Worm (Caenorhabditis elegans) whole organism, L4 larva: Measurements from ENCODE around the gene dpf-2.

Experiments
- D1046.2 ChIP-seq: fragments of 200-800 bp; sonication (Bioruptor generic); IDR thresholded peaks from 2 replicates; pipeline ENCODE4 v1.3.6; 2022; ENCODE audit warnings: missing genetic modification characterization, missing compliant biosample characterization
- F26F4.8 ChIP-seq: fragments of 200-800 bp; sonication (Bioruptor generic); conservative IDR thresholded peaks from 2 replicates; pipeline ENCODE4 v1.3.6; 2022; ENCODE audit warnings: missing genetic modification characterization, missing compliant biosample characterization
- F44E2.7 ChIP-seq: fragments of 200-800 bp; sonication (Bioruptor generic); IDR thresholded peaks from 2 replicates; pipeline ENCODE4 v2.1.2; 2022; ENCODE audit warnings: missing genetic modification characterization, missing compliant biosample characterization
- T26A8.4 ChIP-seq: fragments of 200-800 bp; sonication (Bioruptor generic); IDR thresholded peaks from 2 replicates; pipeline ENCODE4 v1.3.6; 2022; ENCODE audit warnings: missing genetic modification characterization, missing compliant biosample characterization
- Y105C5A.15 ChIP-seq: fragments of 200-800 bp; sonication (Bioruptor generic); IDR thresholded peaks from 2 replicates; pipeline ENCODE4 v1.3.6; 2022; ENCODE audit warnings: missing genetic modification characterization, missing compliant biosample characterization
- Y48G9A.11 ChIP-seq: fragments of 200-800 bp; sonication (Bioruptor generic); IDR thresholded peaks from 2 replicates; pipeline ENCODE4 v1.3.6; 2022; ENCODE audit warnings: missing genetic modification reagents, missing genetic modification characterization, missing compliant biosample characterization
- Y5F2A.4 ChIP-seq: fragments of 200-800 bp; sonication (Bioruptor generic); optimal IDR thresholded peaks from 2 replicates; lab custom pipeline; 2018; ENCODE audit warnings: mild to moderate bottlenecking, missing genetic modification characterization, missing compliant biosample characterization
- aha-1 ChIP-seq: fragments of 150-350 bp; peaks from one replicate; lab custom pipeline; 2014; ENCODE audit warnings: missing biosample characterization, missing genetic modification characterization
- aly-2 ChIP-seq: sonication (generic microtip); optimal IDR thresholded peaks from 2 replicates; lab custom pipeline; 2018; ENCODE audit warnings: missing biosample characterization, missing genetic modification characterization
- arid-1 ChIP-seq: fragments of 200-800 bp; sonication (Bioruptor generic); conservative IDR thresholded peaks from 2 replicates; pipeline ENCODE4 v1.3.6; 2022; ENCODE audit warnings: missing genetic modification reagents, missing genetic modification characterization, missing compliant biosample characterization
- ceh-32 ChIP-seq: sonication (generic microtip); optimal IDR thresholded peaks from 2 replicates; lab custom pipeline; 2016; ENCODE audit warnings: mild to moderate bottlenecking, missing genetic modification characterization, missing compliant biosample characterization; ENCODE audit not compliant: poor library complexity
- cey-2 ChIP-seq: sonication (generic microtip); optimal IDR thresholded peaks from 3 replicates; lab custom pipeline; 2017; ENCODE audit warnings: missing genetic modification characterization, mild to moderate bottlenecking, missing compliant biosample characterization, antibody characterized with exemption, borderline replicate concordance; ENCODE audit not compliant: insufficient read depth
- daf-12 ChIP-seq: fragments of 150-350 bp; optimal IDR thresholded peaks from 2 replicates; lab custom pipeline; 2014; ENCODE audit warnings: missing biosample characterization, missing genetic modification reagents, missing genetic modification characterization
- daf-16 ChIP-seq, 3 experiments: sonication (generic microtip); optimal IDR thresholded peaks; 2 replicates each; lab custom pipeline; 2016 to 2017; ENCODE audit warnings: missing genetic modification characterization in 3 of 3, missing genetic modification reagents in 3 of 3, mild to moderate bottlenecking in 2 of 3, missing compliant biosample characterization in 2 of 3, missing biosample characterization in 1 of 3, moderate library complexity in 1 of 3
- daf-8 ChIP-seq: fragments of 200-800 bp; sonication (Bioruptor generic); IDR thresholded peaks from 2 replicates; pipeline ENCODE4 v1.3.6; 2022; ENCODE audit warnings: missing genetic modification characterization, missing compliant biosample characterization
- dmd-9 ChIP-seq: fragments of 200-800 bp; sonication (Bioruptor generic); IDR thresholded peaks from 2 replicates; pipeline ENCODE4 v1.3.6; 2022; ENCODE audit warnings: missing genetic modification reagents, missing genetic modification characterization, missing compliant biosample characterization
- dve-1 ChIP-seq: sonication (generic microtip); optimal IDR thresholded peaks from 2 replicates; lab custom pipeline; 2017; ENCODE audit warnings: antibody characterized with exemption, mild to moderate bottlenecking, missing genetic modification characterization, missing compliant biosample characterization; ENCODE audit not compliant: insufficient read depth
- egl-27 ChIP-seq: sonication (generic microtip); optimal IDR thresholded peaks from 3 replicates; lab custom pipeline; 2017; ENCODE audit warnings: missing biosample characterization, missing genetic modification reagents, missing genetic modification characterization
- egl-43 ChIP-seq: fragments of 200-800 bp; sonication (Bioruptor generic); IDR thresholded peaks from 2 replicates; pipeline ENCODE4 v1.3.6; 2022; ENCODE audit warnings: missing genetic modification reagents, missing genetic modification characterization, missing compliant biosample characterization
- fkh-10 ChIP-seq: fragments of 150-350 bp; optimal IDR thresholded peaks from 2 replicates; lab custom pipeline; 2014; ENCODE audit warnings: missing biosample characterization, missing genetic modification reagents, missing genetic modification characterization
- fos-1 ChIP-seq: fragments of 150-350 bp; optimal IDR thresholded peaks from 2 replicates; lab custom pipeline; 2014; ENCODE audit warnings: missing biosample characterization, missing genetic modification characterization
- hif-1 ChIP-seq, 2 experiments: sonication (generic microtip); optimal IDR thresholded peaks; 2 replicates each; lab custom pipeline; 2016 to 2017; ENCODE audit warnings: missing compliant biosample characterization in 2 of 2, missing genetic modification characterization in 2 of 2, missing genetic modification reagents in 2 of 2, missing genotype in 2 of 2, mild to moderate bottlenecking in 1 of 2
- hlh-11 ChIP-seq: fragments of 200-800 bp; sonication (Bioruptor generic); optimal IDR thresholded peaks from 2 replicates; lab custom pipeline; 2018; ENCODE audit warnings: mild to moderate bottlenecking, missing genetic modification characterization, missing compliant biosample characterization
- jun-1 ChIP-seq: fragments of 150-350 bp; optimal IDR thresholded peaks from 2 replicates; lab custom pipeline; 2014; ENCODE audit warnings: missing biosample characterization, missing genetic modification reagents, missing genetic modification characterization
- lin-15B ChIP-seq: fragments of 150-350 bp; sonication (generic microtip); optimal IDR thresholded peaks from 3 replicates; lab custom pipeline; 2014; ENCODE audit warnings: missing biosample characterization, missing genetic modification characterization
- lin-38 ChIP-seq: fragments of 200-800 bp; sonication (Bioruptor generic); IDR thresholded peaks from 2 replicates; pipeline ENCODE4 v1.3.6; 2022; ENCODE audit warnings: missing genetic modification reagents, missing genetic modification characterization, missing compliant biosample characterization
- madf-5 ChIP-seq, 2 experiments: fragments of 200-800 bp; sonication (Bioruptor generic); IDR thresholded peaks; 2 replicates each; pipeline ENCODE4 v1.3.6; 2022; ENCODE audit warnings: missing compliant biosample characterization in 2 of 2, missing genetic modification characterization in 2 of 2
- madf-9 ChIP-seq: fragments of 200-800 bp; sonication (Bioruptor generic); conservative IDR thresholded peaks from 2 replicates; pipeline ENCODE4 v1.3.6; 2022; ENCODE audit warnings: missing genetic modification reagents, missing genetic modification characterization, missing compliant biosample characterization
- mep-1 ChIP-seq: fragments of 150-350 bp; sonication (generic microtip); optimal IDR thresholded peaks from 3 replicates; lab custom pipeline; 2014; ENCODE audit warnings: missing biosample characterization, missing genetic modification characterization
- mes-2 ChIP-seq: sonication (generic microtip); optimal IDR thresholded peaks from 2 replicates; lab custom pipeline; 2016; ENCODE audit warnings: missing genotype, mild to moderate bottlenecking, missing genetic modification characterization, missing compliant biosample characterization; ENCODE audit not compliant: poor library complexity, severe bottlenecking
- nhr-10 ChIP-seq: fragments of 150-350 bp; optimal IDR thresholded peaks from 2 replicates; lab custom pipeline; 2014; ENCODE audit warnings: missing biosample characterization, missing genetic modification characterization
- nhr-111 ChIP-seq: fragments of 200-800 bp; sonication (Bioruptor generic); optimal IDR thresholded peaks from 2 replicates; lab custom pipeline; 2018; ENCODE audit warnings: mild to moderate bottlenecking, missing genetic modification characterization, missing compliant biosample characterization
- nhr-25 ChIP-seq: sonication (generic microtip); optimal IDR thresholded peaks from 2 replicates; lab custom pipeline; 2017; ENCODE audit warnings: missing genetic modification characterization, mild to moderate bottlenecking, missing compliant biosample characterization, antibody characterized with exemption, moderate library complexity, borderline replicate concordance; ENCODE audit not compliant: insufficient read depth
- nhr-76 ChIP-seq: fragments of 150-350 bp; optimal IDR thresholded peaks from 2 replicates; lab custom pipeline; 2014; ENCODE audit warnings: missing biosample characterization, missing genetic modification characterization
- pha-4 ChIP-seq, 2 experiments: fragments of 150-350 bp in 1 of 2; fragments of 200-800 bp in 1 of 2; sonication (Bioruptor generic) in 1 of 2; IDR thresholded peaks in 1 of 2; optimal IDR thresholded peaks in 1 of 2; 2 replicates each; pipeline versions ENCODE4 v1.3.6 to Lab custom; 2014 to 2022; ENCODE audit warnings: missing genetic modification characterization in 2 of 2, missing genetic modification reagents in 2 of 2, missing biosample characterization in 1 of 2, missing compliant biosample characterization in 1 of 2
- php-3 ChIP-seq: fragments of 200-800 bp; sonication (Bioruptor generic); IDR thresholded peaks from 2 replicates; pipeline ENCODE4 v1.3.6; 2022; ENCODE audit warnings: missing genetic modification reagents, missing genetic modification characterization, missing compliant biosample characterization
- set-16 ChIP-seq: fragments of 200-800 bp; sonication (Bioruptor generic); IDR thresholded peaks from 2 replicates; pipeline ENCODE4 v1.3.6; 2022; ENCODE audit warnings: missing genetic modification reagents, missing genetic modification characterization, missing compliant biosample characterization
- snpc-1.2 ChIP-seq: fragments of 200-800 bp; sonication (Bioruptor generic); IDR thresholded peaks from 2 replicates; pipeline ENCODE4 v1.3.6; 2022; ENCODE audit warnings: missing genetic modification reagents, missing genetic modification characterization, missing compliant biosample characterization
- snpc-4 ChIP-seq: fragments of 150-350 bp; optimal IDR thresholded peaks from 2 replicates; lab custom pipeline; 2014; ENCODE audit warnings: missing biosample characterization, missing genetic modification characterization
- spr-1 ChIP-seq: sonication (generic microtip); optimal IDR thresholded peaks from 2 replicates; lab custom pipeline; 2016; ENCODE audit warnings: mild to moderate bottlenecking, missing genetic modification characterization, missing compliant biosample characterization
- tag-97 ChIP-seq: fragments of 200-800 bp; sonication (Bioruptor generic); IDR thresholded peaks from 2 replicates; pipeline ENCODE4 v1.3.6; 2022; ENCODE audit warnings: missing genetic modification characterization, missing compliant biosample characterization
- unc-39 ChIP-seq: sonication (generic microtip); optimal IDR thresholded peaks from 2 replicates; lab custom pipeline; 2017; ENCODE audit warnings: missing biosample characterization, missing genetic modification characterization
- unc-62 ChIP-seq, 3 experiments: fragments of 150-350 bp in 1 of 3; sonication (generic microtip); optimal IDR thresholded peaks in 2 of 3; peaks in 1 of 3; 1 replicate in 1 of 3; 2 replicates in 2 of 3; lab custom pipeline; 2014 to 2017; ENCODE audit warnings: missing biosample characterization in 3 of 3, missing genetic modification characterization in 3 of 3, missing genetic modification reagents in 3 of 3, missing genotype in 1 of 3
- zfp-2 ChIP-seq: sonication (generic microtip); optimal IDR thresholded peaks from 2 replicates; lab custom pipeline; 2016; ENCODE audit warnings: mild to moderate bottlenecking, missing genetic modification characterization, missing compliant biosample characterization
- zfp-3 ChIP-seq: fragments of 200-800 bp; sonication (Bioruptor generic); conservative IDR thresholded peaks from 2 replicates; pipeline ENCODE4 v1.3.6; 2022; ENCODE audit warnings: missing genetic modification reagents, missing genetic modification characterization, missing compliant biosample characterization
- zip-11 ChIP-seq: fragments of 200-800 bp; sonication (Bioruptor generic); IDR thresholded peaks from 2 replicates; pipeline ENCODE4 v1.3.6; 2022; ENCODE audit warnings: missing genetic modification characterization, missing compliant biosample characterization
- zip-2 ChIP-seq: fragments of 150-350 bp; optimal IDR thresholded peaks from 2 replicates; lab custom pipeline; 2014; ENCODE audit warnings: missing biosample characterization, missing genetic modification characterization
- ztf-11 ChIP-seq: fragments of 150-350 bp; optimal IDR thresholded peaks from 2 replicates; lab custom pipeline; 2014; ENCODE audit warnings: missing biosample characterization, missing genetic modification characterization
- ztf-7 ChIP-seq: fragments of 150-350 bp; optimal IDR thresholded peaks from 2 replicates; lab custom pipeline; 2014; ENCODE audit warnings: missing biosample characterization, missing genetic modification characterization

Gene dpf-2

DNA sequence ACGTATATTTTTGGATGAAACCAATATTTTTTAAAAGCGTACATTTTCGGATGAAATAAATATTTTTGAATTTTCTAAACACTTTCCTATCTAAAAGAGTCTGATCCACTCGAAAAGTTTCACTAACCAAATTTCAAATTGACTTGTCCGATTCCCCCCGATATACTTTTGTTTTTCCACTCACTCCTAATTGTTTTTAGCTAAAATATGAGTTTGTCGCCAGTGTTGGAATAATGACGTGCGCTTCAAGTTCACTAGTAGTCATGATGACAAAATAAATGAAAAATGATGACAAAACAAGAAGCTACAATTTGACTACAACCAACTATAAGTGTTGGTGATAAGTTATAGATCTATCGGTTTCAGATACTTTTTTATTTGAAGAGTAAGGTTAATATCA is 22.8 kb upstream of the dpf-2 start:
- TF ChIP-seq ceh-32 (tag; lab: Kevin White, UChicago) (no peak), zfp-3 (GFP tag; lab: Robert Waterston, UW) (0 out of 2 replicates have a peak, but pooled peaks have one; percentile 53), lin-15B (tag; lab: Kevin White, UChicago) (no peak), spr-1 (no peak), hlh-11 (tag; lab: Kevin White, UChicago) (peak; percentile 13), ztf-11 (tag; lab: Kevin White, UChicago) (no peak), unc-39 (tag; lab: Kevin White, UChicago) (no peak), T26A8.4 (GFP tag; lab: Robert Waterston, UW) (peak; percentile 72), mep-1 (tag; lab: Kevin White, UChicago) (peak; percentile 23), Y48G9A.11 (no peak), mes-2 (tag; lab: Kevin White, UChicago) (no peak), aly-2 (no peak), lin-38 (0 out of 2 replicates have a peak, but pooled peaks have one; percentile 25), cey-2 (no peak), madf-5 (GFP tag; IDR thresholded peaks at IDR 0.05; lab: Robert Waterston, UW) (no peak), nhr-76 (tag; lab: Kevin White, UChicago) (no peak), snpc-1.2 (no peak), nhr-25 (no peak), ztf-7 (tag; lab: Kevin White, UChicago) (no peak), aha-1 (tag; lab: Kevin White, UChicago) (peak; percentile 10), nhr-10 (tag; lab: Kevin White, UChicago) (no peak), arid-1 (no peak), Y5F2A.4 (GFP tag; lab: Kevin White, UChicago) (no peak), zip-2 (tag; lab: Kevin White, UChicago) (no peak), pha-4 (GFP tag; IDR thresholded peaks at IDR 0.05; lab: Robert Waterston, UW) (no peak), pha-4 (tag; optimal IDR thresholded peaks at IDR 0.05; lab: Kevin White, UChicago) (no peak), F44E2.7 (GFP tag; lab: Robert Waterston, UW) (no peak), D1046.2 (GFP tag; lab: Robert Waterston, UW) (no peak), tag-97 (no peak), php-3 (no peak), fos-1 (tag; lab: Kevin White, UChicago) (no peak), zip-11 (GFP tag; lab: Robert Waterston, UW) (no peak), egl-27 (no peak), Y105C5A.15 (GFP tag; lab: Robert Waterston, UW) (no peak), dmd-9 (no peak), hif-1 (tag; optimal IDR thresholded peaks at IDR 0.05; lab: Kevin White, UChicago) (peak in 1 of 2 experiments; percentile 20), dve-1 (tag; lab: Kevin White, UChicago) (peak; percentile 35), F26F4.8 (GFP tag; lab: Robert Waterston, UW) (no peak), nhr-111 (GFP tag; lab: Kevin White, UChicago) (no peak), zfp-2 (tag; lab: Kevin White, UChicago) (no peak), jun-1 (tag; lab: Kevin White, UChicago) (no peak), snpc-4 (tag; lab: Kevin White, UChicago) (no peak), set-16 (no peak), daf-16 (GFP tag; optimal IDR thresholded peaks at IDR 0.05; lab: Kevin White, UChicago) (no peak), daf-16 (tag; optimal IDR thresholded peaks at IDR 0.05; lab: Kevin White, UChicago) (peak; percentile 78), daf-8 (GFP tag; lab: Robert Waterston, UW) (no peak), fkh-10 (no peak), unc-62 (GFP tag; optimal IDR thresholded peaks at IDR 0.05 in 1 of 2; lab: Kevin White, UChicago) (no peak), unc-62 (tag; optimal IDR thresholded peaks at IDR 0.05; lab: Kevin White, UChicago) (no peak), egl-43 (GFP tag; lab: Robert Waterston, UW) (no peak), madf-9 (no peak), daf-12 (no peak)
